Fruit fly (Drosophila melanogaster): ENCODE results near the gene CG32576.

Gene CG32576

dm6 chrX:16266437-16266836 lies 21.9 kb downstream of the CG32576 start, which contains the start of gene CG12507:
Gene CG12507 (minus strand): TSS chrX:16266537.
- TF ChIP-seq kay (GFP tag; ENCODE audit: borderline replicate concordance) (no peak), CG7045 (GFP tag; optimal IDR thresholded peaks at IDR 0.05) (no peak), pad (GFP tag; optimal IDR thresholded peaks at IDR 0.05) (no peak), CG7101 (tag; optimal IDR thresholded peaks at IDR 0.05) (no peak), Clk (GFP tag; optimal IDR thresholded peaks at IDR 0.05) (no peak), CG11617 (GFP tag; optimal IDR thresholded peaks at IDR 0.05) (no peak), CG1620 (GFP tag; optimal IDR thresholded peaks at IDR 0.05) (no peak), CG12768 (GFP tag; optimal IDR thresholded peaks at IDR 0.05) (no peak), Hr96 (GFP tag; optimal IDR thresholded peaks at IDR 0.05) (no peak), toe (GFP tag; optimal IDR thresholded peaks at IDR 0.05) (no peak), cic (GFP tag; optimal IDR thresholded peaks at IDR 0.05) (no peak), Mnt (GFP tag; optimal IDR thresholded peaks at IDR 0.05) (no peak), CG33017 (tag; optimal IDR thresholded peaks at IDR 0.05) (no peak), Crg-1 (GFP tag; optimal IDR thresholded peaks at IDR 0.05) (no peak)

DNA sequence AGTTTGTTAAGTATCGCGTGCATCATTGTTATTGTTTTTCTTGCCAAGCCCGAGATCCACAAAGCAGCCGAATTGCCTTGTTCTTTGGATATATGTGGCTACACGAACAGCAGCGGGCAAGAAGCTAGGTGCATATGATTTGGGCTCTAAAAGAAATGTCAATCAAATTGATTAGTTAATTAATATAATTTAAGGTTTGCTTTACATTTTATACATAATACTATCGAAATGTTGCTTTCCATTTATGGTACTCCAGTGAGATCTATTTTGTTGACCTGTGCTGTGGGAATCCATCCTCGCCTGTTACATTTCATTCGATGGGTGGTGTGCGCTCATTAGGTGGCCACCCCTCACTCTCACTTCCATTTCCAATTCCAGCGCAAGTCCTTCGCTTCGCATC lies 24.9 kb downstream of the CG32576 start:
- TF ChIP-seq CG14711 (tag; optimal IDR thresholded peaks at IDR 0.05) (no peak), ovo (GFP tag; optimal IDR thresholded peaks at IDR 0.05) (no peak), CG12768 (GFP tag; optimal IDR thresholded peaks at IDR 0.05) (no peak), toe (GFP tag; optimal IDR thresholded peaks at IDR 0.05) (no peak), CG7045 (GFP tag; optimal IDR thresholded peaks at IDR 0.05) (no peak), Mnt (GFP tag; optimal IDR thresholded peaks at IDR 0.05) (no peak), cnc (optimal IDR thresholded peaks at IDR 0.05) (no peak), pad (GFP tag; optimal IDR thresholded peaks at IDR 0.05) (no peak), Hr96 (GFP tag; optimal IDR thresholded peaks at IDR 0.05) (no peak), kay (GFP tag; ENCODE audit: borderline replicate concordance) (no peak), bab1 (GFP tag; optimal IDR thresholded peaks at IDR 0.05) (no peak), cic (GFP tag; optimal IDR thresholded peaks at IDR 0.05) (no peak), CG33017 (tag; optimal IDR thresholded peaks at IDR 0.05) (no peak)

dm6 chrX:16244731-16245130 lies 43.6 kb downstream of the CG32576 start:
- TF ChIP-seq bab1 (GFP tag; optimal IDR thresholded peaks at IDR 0.05) (no peak), CG12768 (GFP tag; optimal IDR thresholded peaks at IDR 0.05) (no peak), CG7045 (GFP tag; optimal IDR thresholded peaks at IDR 0.05) (no peak), cnc (optimal IDR thresholded peaks at IDR 0.05) (no peak), ovo (GFP tag; optimal IDR thresholded peaks at IDR 0.05) (no peak), CG14711 (tag; optimal IDR thresholded peaks at IDR 0.05) (no peak), Mnt (GFP tag; optimal IDR thresholded peaks at IDR 0.05) (no peak)

dm6 chrX:16243989-16244388 lies 44.3 kb downstream of the CG32576 start:
- TF ChIP-seq kay (GFP tag; ENCODE audit: borderline replicate concordance): no peak
- no peak for TF ChIP-seq Crg-1 (GFP tag; optimal IDR thresholded peaks at IDR 0.05)
- TF ChIP-seq pad (GFP tag; optimal IDR thresholded peaks at IDR 0.05): no peak
- no peak for TF ChIP-seq CG11617 (GFP tag; optimal IDR thresholded peaks at IDR 0.05)
- no peak for TF ChIP-seq cic (GFP tag; optimal IDR thresholded peaks at IDR 0.05)
- TF ChIP-seq toe (GFP tag; optimal IDR thresholded peaks at IDR 0.05): no peak
- no peak for TF ChIP-seq cnc (optimal IDR thresholded peaks at IDR 0.05)
- TF ChIP-seq tj (GFP tag; optimal IDR thresholded peaks at IDR 0.05): no peak

DNA sequence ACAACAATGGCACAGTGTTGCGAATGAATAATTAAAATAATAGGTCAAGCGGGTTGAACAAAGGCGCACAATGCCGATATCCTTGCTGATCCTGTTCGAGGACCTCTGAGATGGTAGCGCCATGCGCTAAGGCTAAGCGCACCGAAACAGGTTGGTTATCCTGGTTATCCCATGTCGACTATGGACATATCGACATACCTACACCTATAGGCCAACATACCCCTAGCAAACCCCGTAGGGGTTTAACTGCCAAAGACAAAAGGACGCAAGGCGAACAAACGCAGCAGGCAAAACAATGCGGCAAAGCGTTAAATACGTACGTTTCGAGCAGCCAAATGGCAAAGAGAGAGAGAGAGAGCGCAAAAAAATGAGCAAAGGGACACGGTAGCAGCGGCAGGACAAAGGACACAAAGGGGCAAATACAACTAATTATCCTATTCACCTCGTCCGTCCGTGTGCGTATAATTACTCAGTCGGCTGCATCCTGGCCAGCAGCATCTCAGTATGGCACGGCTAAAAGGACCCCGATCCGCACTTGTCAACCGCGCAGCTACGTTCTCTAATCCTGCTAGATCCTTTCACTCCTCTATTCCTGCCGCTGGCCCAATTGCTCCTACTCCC lies 46.4 kb downstream of the CG32576 start:
- no peak for TF ChIP-seq toe (GFP tag; optimal IDR thresholded peaks at IDR 0.05)
